Worm (Caenorhabditis elegans) whole organism, L2 larva: ENCODE data around the gene R74.7.

Source experiments
- C34F6.9 ChIP-seq: fragments of 150-350 bp; optimal IDR thresholded peaks from 2 replicates; lab custom pipeline; 2014; ENCODE audit warnings: missing biosample characterization, missing genetic modification characterization
- F13H6.1 ChIP-seq: sonication (generic microtip); optimal IDR thresholded peaks from 2 replicates; lab custom pipeline; 2016; ENCODE audit warnings: missing genetic modification characterization, missing compliant biosample characterization
- R02D3.7 ChIP-seq: fragments of 150-350 bp; optimal IDR thresholded peaks from 2 replicates; lab custom pipeline; 2014; ENCODE audit warnings: missing biosample characterization, missing genetic modification characterization
- Y55F3AM.14 ChIP-seq: fragments of 200-800 bp; sonication (Bioruptor generic); optimal IDR thresholded peaks from 2 replicates; lab custom pipeline; 2018; ENCODE audit warnings: mild to moderate bottlenecking, missing genetic modification characterization, missing compliant biosample characterization
- ZK546.5 ChIP-seq: sonication (generic microtip); optimal IDR thresholded peaks from 2 replicates; lab custom pipeline; 2017; ENCODE audit warnings: missing biosample characterization, missing genetic modification characterization
- alr-1 ChIP-seq: fragments of 150-350 bp; optimal IDR thresholded peaks from 2 replicates; lab custom pipeline; 2014; ENCODE audit warnings: missing biosample characterization, missing genetic modification characterization
- aly-2 ChIP-seq: fragments of 150-350 bp; optimal IDR thresholded peaks from 2 replicates; lab custom pipeline; 2014; ENCODE audit warnings: missing biosample characterization, missing genetic modification characterization
- ama-1 ChIP-seq: fragments of 150-350 bp; optimal IDR thresholded peaks from 2 replicates; lab custom pipeline; 2018; ENCODE audit warnings: inconsistent platforms
- blmp-1 ChIP-seq: sonication (generic microtip); optimal IDR thresholded peaks from 2 replicates; lab custom pipeline; 2017; ENCODE audit warnings: missing genetic modification characterization, mild to moderate bottlenecking, missing compliant biosample characterization, antibody characterized with exemption, moderate library complexity; ENCODE audit not compliant: insufficient read depth
- ceh-16 ChIP-seq: fragments of 150-350 bp; optimal IDR thresholded peaks from 2 replicates; lab custom pipeline; 2014; ENCODE audit warnings: missing biosample characterization, missing genetic modification characterization
- ceh-82 ChIP-seq: fragments of 150-350 bp; optimal IDR thresholded peaks from 2 replicates; lab custom pipeline; 2014; ENCODE audit warnings: missing biosample characterization, missing genetic modification characterization
- crh-2 ChIP-seq: sonication (generic microtip); optimal IDR thresholded peaks from 2 replicates; lab custom pipeline; 2017; ENCODE audit warnings: missing biosample characterization, missing genetic modification characterization
- dmd-4 ChIP-seq: sonication (generic microtip); optimal IDR thresholded peaks from 2 replicates; lab custom pipeline; 2017; ENCODE audit warnings: missing biosample characterization, missing genetic modification characterization
- egl-27 ChIP-seq: sonication (generic microtip); optimal IDR thresholded peaks from 3 replicates; lab custom pipeline; 2017; ENCODE audit warnings: missing biosample characterization, missing genetic modification reagents, missing genetic modification characterization
- elt-1 ChIP-seq: fragments of 150-350 bp; optimal IDR thresholded peaks from 2 replicates; lab custom pipeline; 2014; ENCODE audit warnings: missing biosample characterization, missing genetic modification characterization
- elt-3 ChIP-seq: sonication (generic microtip); optimal IDR thresholded peaks from 2 replicates; lab custom pipeline; 2017; ENCODE audit warnings: missing biosample characterization, missing genetic modification characterization
- fos-1 ChIP-seq: fragments of 150-350 bp; optimal IDR thresholded peaks from 2 replicates; lab custom pipeline; 2014; ENCODE audit warnings: missing biosample characterization, missing genetic modification characterization
- gmeb-1 ChIP-seq: fragments of 150-350 bp; optimal IDR thresholded peaks from 2 replicates; lab custom pipeline; 2014; ENCODE audit warnings: missing biosample characterization, missing genetic modification characterization
- lin-11 ChIP-seq: fragments of 150-350 bp; sonication (generic microtip); optimal IDR thresholded peaks from 2 replicates; lab custom pipeline; 2014; ENCODE audit warnings: missing biosample characterization, missing genetic modification characterization, inconsistent platforms, mixed read lengths
- lin-13 ChIP-seq: fragments of 150-350 bp; optimal IDR thresholded peaks from 2 replicates; lab custom pipeline; 2014; ENCODE audit warnings: missing biosample characterization, missing genetic modification reagents, missing genetic modification characterization
- lin-39 ChIP-seq: fragments of 150-350 bp; optimal IDR thresholded peaks from 2 replicates; lab custom pipeline; 2014; ENCODE audit warnings: missing biosample characterization, missing genetic modification reagents, missing genetic modification characterization
- lsy-2 ChIP-seq, 2 experiments: fragments of 150-350 bp in 1 of 2; sonication (generic microtip) in 1 of 2; optimal IDR thresholded peaks; 2 replicates each; lab custom pipeline; 2014 to 2017; ENCODE audit warnings: missing biosample characterization in 2 of 2, missing genetic modification characterization in 2 of 2
- mab-5 ChIP-seq: fragments of 150-350 bp; optimal IDR thresholded peaks from 2 replicates; lab custom pipeline; 2014; ENCODE audit warnings: missing biosample characterization, missing genetic modification characterization
- mbf-1 ChIP-seq: sonication (generic microtip); optimal IDR thresholded peaks from 2 replicates; lab custom pipeline; 2017; ENCODE audit warnings: missing biosample characterization, missing genetic modification characterization
- mdl-1 ChIP-seq, 2 experiments: fragments of 150-350 bp in 1 of 2; sonication (generic microtip) in 1 of 2; optimal IDR thresholded peaks; 2 replicates each; lab custom pipeline; 2017; ENCODE audit warnings: missing biosample characterization in 2 of 2, missing genetic modification characterization in 2 of 2
- nhr-10 ChIP-seq: sonication (generic microtip); optimal IDR thresholded peaks from 2 replicates; lab custom pipeline; 2017; ENCODE audit warnings: missing biosample characterization, missing genetic modification characterization
- nhr-11 ChIP-seq: fragments of 150-350 bp; optimal IDR thresholded peaks from 2 replicates; lab custom pipeline; 2014; ENCODE audit warnings: missing biosample characterization, missing genetic modification characterization
- nhr-12 ChIP-seq: fragments of 150-350 bp; optimal IDR thresholded peaks from 2 replicates; lab custom pipeline; 2014; ENCODE audit warnings: missing biosample characterization, missing genetic modification characterization
- nhr-129 ChIP-seq: fragments of 150-350 bp; optimal IDR thresholded peaks from 2 replicates; lab custom pipeline; 2014; ENCODE audit warnings: missing biosample characterization, missing genetic modification characterization
- nhr-21 ChIP-seq: fragments of 150-350 bp; optimal IDR thresholded peaks from 2 replicates; lab custom pipeline; 2014; ENCODE audit warnings: missing biosample characterization, missing genetic modification characterization
- nhr-23 ChIP-seq: fragments of 150-350 bp; optimal IDR thresholded peaks from 2 replicates; lab custom pipeline; 2014; ENCODE audit warnings: missing biosample characterization, missing genetic modification reagents, missing genetic modification characterization
- nhr-237 ChIP-seq: fragments of 150-350 bp; optimal IDR thresholded peaks from 2 replicates; lab custom pipeline; 2014; ENCODE audit warnings: missing biosample characterization, missing genetic modification characterization
- nhr-25 ChIP-seq: fragments of 150-350 bp; sonication (generic microtip); optimal IDR thresholded peaks from 3 replicates; lab custom pipeline; 2014; ENCODE audit warnings: missing biosample characterization, missing genetic modification characterization
- nhr-6 ChIP-seq: fragments of 150-350 bp; optimal IDR thresholded peaks from 2 replicates; lab custom pipeline; 2014; ENCODE audit warnings: missing biosample characterization, missing genetic modification characterization
- nhr-77 ChIP-seq: fragments of 150-350 bp; optimal IDR thresholded peaks from 2 replicates; lab custom pipeline; 2014; ENCODE audit warnings: missing biosample characterization, missing genetic modification characterization
- peb-1 ChIP-seq: fragments of 150-350 bp; optimal IDR thresholded peaks from 2 replicates; lab custom pipeline; 2014; ENCODE audit warnings: missing biosample characterization, missing genetic modification characterization
- sem-4 ChIP-seq: fragments of 150-350 bp; optimal IDR thresholded peaks from 2 replicates; lab custom pipeline; 2014; ENCODE audit warnings: missing biosample characterization, missing genetic modification reagents, missing genetic modification characterization
- skn-1 ChIP-seq: sonication (generic microtip); optimal IDR thresholded peaks from 2 replicates; lab custom pipeline; 2017; ENCODE audit warnings: missing biosample characterization, missing genetic modification characterization
- sma-3 ChIP-seq: sonication (generic microtip); optimal IDR thresholded peaks from 2 replicates; lab custom pipeline; 2016; ENCODE audit warnings: missing genetic modification reagents, missing genetic modification characterization, missing compliant biosample characterization
- sma-9 ChIP-seq, 2 experiments: fragments of 150-350 bp in 1 of 2; sonication (generic microtip) in 1 of 2; optimal IDR thresholded peaks; 2 replicates each; lab custom pipeline; 2014 to 2016; ENCODE audit warnings: missing genetic modification characterization in 2 of 2, mild to moderate bottlenecking in 1 of 2, missing biosample characterization in 1 of 2, missing compliant biosample characterization in 1 of 2, missing genetic modification reagents in 1 of 2, moderate library complexity in 1 of 2
- snpc-4 ChIP-seq: fragments of 150-350 bp; optimal IDR thresholded peaks from 2 replicates; lab custom pipeline; 2014; ENCODE audit warnings: missing biosample characterization, missing genetic modification characterization
- unc-39 ChIP-seq: fragments of 150-350 bp; optimal IDR thresholded peaks from 2 replicates; lab custom pipeline; 2014; ENCODE audit warnings: missing biosample characterization, missing genetic modification characterization
- unc-55 ChIP-seq: fragments of 150-350 bp; sonication (generic microtip); optimal IDR thresholded peaks from 3 replicates; lab custom pipeline; 2014; ENCODE audit warnings: missing biosample characterization, missing genetic modification reagents, missing genetic modification characterization
- unc-62 ChIP-seq: fragments of 150-350 bp; optimal IDR thresholded peaks from 2 replicates; lab custom pipeline; 2014; ENCODE audit warnings: missing biosample characterization, missing genetic modification reagents, missing genetic modification characterization
- zag-1 ChIP-seq: fragments of 150-350 bp; optimal IDR thresholded peaks from 2 replicates; lab custom pipeline; 2014; ENCODE audit warnings: missing biosample characterization, missing genetic modification characterization
- ztf-1 ChIP-seq: fragments of 200-800 bp; sonication (Bioruptor generic); conservative IDR thresholded peaks from 2 replicates; pipeline ENCODE4 v1.3.6; 2022; ENCODE audit warnings: missing genetic modification characterization, missing compliant biosample characterization
- ztf-11 ChIP-seq: sonication (generic microtip); optimal IDR thresholded peaks from 2 replicates; lab custom pipeline; 2017; ENCODE audit warnings: missing biosample characterization, missing genetic modification characterization
- ztf-4 ChIP-seq: fragments of 150-350 bp; optimal IDR thresholded peaks from 2 replicates; lab custom pipeline; 2014; ENCODE audit warnings: missing biosample characterization, missing genetic modification characterization

The R74.7 gene

ce11 chrIII:4234642-4235295, 30.5 kb downstream of the R74.7 start:
- TF ChIP-seq alr-1 (tag; lab: Kevin White, UChicago), result no peak
- no peak for TF ChIP-seq lin-39 (tag; lab: Kevin White, UChicago)
- TF ChIP-seq nhr-11, result no peak
- TF ChIP-seq ama-1 (lab: Kevin White, UChicago), result no peak

DNA sequence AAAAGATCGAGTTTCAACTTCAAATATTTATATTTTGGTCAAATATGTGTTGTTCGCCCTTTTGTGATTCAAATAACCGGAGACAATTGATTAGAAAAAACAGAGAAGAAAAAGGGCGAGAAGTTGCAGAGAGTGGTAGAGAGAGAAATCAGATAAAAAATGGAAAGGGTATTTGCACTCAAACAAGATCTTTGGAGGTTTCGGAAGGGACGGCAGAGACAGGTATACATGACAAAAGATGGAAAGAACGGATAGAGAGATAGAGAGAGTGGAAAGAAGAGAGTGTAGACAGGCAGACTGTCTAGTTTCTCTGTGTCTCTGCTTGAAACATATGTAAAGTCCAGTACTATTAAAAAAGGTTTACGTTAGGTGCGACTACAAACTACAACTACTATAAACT, 31.9 kb downstream of the R74.7 start:
- TF ChIP-seq ama-1 (lab: Kevin White, UChicago), result no peak
- TF ChIP-seq nhr-129 (tag; lab: Kevin White, UChicago), result peak; percentile 34
- no peak for TF ChIP-seq mab-5 (tag; lab: Kevin White, UChicago)
- TF ChIP-seq fos-1 (tag; lab: Kevin White, UChicago), result no peak
- no peak for TF ChIP-seq nhr-11
- TF ChIP-seq nhr-6 (tag; lab: Kevin White, UChicago), result no peak
- no peak for TF ChIP-seq dmd-4
- no peak for TF ChIP-seq elt-1 (tag; lab: Kevin White, UChicago)
- TF ChIP-seq nhr-23 (tag; lab: Kevin White, UChicago), result no peak
- no peak for TF ChIP-seq elt-3 (tag; lab: Kevin White, UChicago)
- no peak for TF ChIP-seq mbf-1
- TF ChIP-seq lin-39 (tag; lab: Kevin White, UChicago), result no peak
- peak; percentile 35 for TF ChIP-seq sma-3 (GFP tag; lab: Kevin White, UChicago)
- TF ChIP-seq alr-1 (tag; lab: Kevin White, UChicago), result no peak
- TF ChIP-seq ztf-4, result no peak
- TF ChIP-seq blmp-1 (tag; lab: Kevin White, UChicago), result peak; percentile 68
- TF ChIP-seq C34F6.9, result peak; percentile 35
- no peak for TF ChIP-seq crh-2 (tag; lab: Kevin White, UChicago)
- no peak for TF ChIP-seq snpc-4 (tag; lab: Kevin White, UChicago)
- TF ChIP-seq sma-9 (GFP tag; optimal IDR thresholded peaks at IDR 0.05; lab: Kevin White, UChicago), result peak; percentile 79
- no peak for TF ChIP-seq sma-9 (tag; optimal IDR thresholded peaks at IDR 0.05; lab: Kevin White, UChicago)
- no peak for TF ChIP-seq ztf-1 (GFP tag; lab: Robert Waterston, UW)
- TF ChIP-seq sem-4, result peak; percentile 24
- TF ChIP-seq lin-13 (GFP tag; lab: Kevin White, UChicago), result peak; percentile 95
- TF ChIP-seq lin-11 (tag; lab: Kevin White, UChicago), result no peak
- no peak for TF ChIP-seq R02D3.7 (tag; lab: Kevin White, UChicago)
- no peak for TF ChIP-seq ztf-11 (tag; lab: Kevin White, UChicago)
- no peak for TF ChIP-seq ceh-82
- no peak for TF ChIP-seq nhr-12 (tag; lab: Kevin White, UChicago)
- no peak for TF ChIP-seq nhr-237 (tag; lab: Kevin White, UChicago)
- peak; percentile 1 for TF ChIP-seq egl-27 (tag; lab: Kevin White, UChicago)
- peak; percentile 40 for TF ChIP-seq nhr-25 (tag; lab: Kevin White, UChicago)
- TF ChIP-seq Y55F3AM.14 (GFP tag; lab: Kevin White, UChicago), result no peak
- TF ChIP-seq zag-1 (tag; lab: Kevin White, UChicago), result no peak
- TF ChIP-seq peb-1 (tag; lab: Kevin White, UChicago), result no peak
- no peak for TF ChIP-seq aly-2 (tag; lab: Kevin White, UChicago)
- no peak for TF ChIP-seq mdl-1 (tag; optimal IDR thresholded peaks at IDR 0.05; lab: Kevin White, UChicago)
- TF ChIP-seq ceh-16 (tag; lab: Kevin White, UChicago), result no peak
- TF ChIP-seq skn-1 (tag; lab: Kevin White, UChicago), result no peak
- no peak for TF ChIP-seq nhr-10 (tag; lab: Kevin White, UChicago)
- no peak for TF ChIP-seq unc-39 (tag; lab: Kevin White, UChicago)
- peak in 1 of 2 experiments; percentile 37 for TF ChIP-seq lsy-2 (tag; optimal IDR thresholded peaks at IDR 0.05; lab: Kevin White, UChicago)
- no peak for TF ChIP-seq unc-55 (GFP tag; lab: Kevin White, UChicago)
- TF ChIP-seq nhr-77 (tag; lab: Kevin White, UChicago), result no peak
- peak; percentile 26 for TF ChIP-seq nhr-21
- TF ChIP-seq unc-62, result no peak
- no peak for TF ChIP-seq ZK546.5 (tag; lab: Kevin White, UChicago)
- TF ChIP-seq gmeb-1 (tag; lab: Kevin White, UChicago), result no peak
- peak; percentile 12 for TF ChIP-seq F13H6.1 (tag; lab: Kevin White, UChicago)
